Worm (Caenorhabditis elegans) whole organism, late embryonic: ENCODE data around the gene C07H6.2.
A peak's percentile ranks its signal among the peaks of the same experiment; 100 is the strongest.

Source experiments
- C08G9.2 ChIP-seq: sonication (generic microtip); optimal IDR thresholded peaks from 2 replicates; lab custom pipeline; 2016; ENCODE audit warnings: mild to moderate bottlenecking, missing genetic modification characterization, moderate library complexity, missing compliant biosample characterization
- C38D4.7 ChIP-seq: fragments of 200-800 bp; sonication (Bioruptor generic); optimal IDR thresholded peaks from 2 replicates; lab custom pipeline; 2018; ENCODE audit warnings: mild to moderate bottlenecking, missing genetic modification characterization, moderate library complexity, missing compliant biosample characterization
- F13H6.1 ChIP-seq: sonication (generic microtip); optimal IDR thresholded peaks from 2 replicates; lab custom pipeline; 2016; ENCODE audit warnings: missing genetic modification characterization, missing compliant biosample characterization
- K02D7.2 ChIP-seq: sonication (generic microtip); optimal IDR thresholded peaks from 2 replicates; lab custom pipeline; 2017; ENCODE audit warnings: mild to moderate bottlenecking, missing genetic modification characterization, missing compliant biosample characterization
- K09A11.1 ChIP-seq: sonication (generic microtip); optimal IDR thresholded peaks from 2 replicates; lab custom pipeline; 2017; ENCODE audit warnings: antibody characterized with exemption, mild to moderate bottlenecking, missing genetic modification characterization, missing compliant biosample characterization; ENCODE audit not compliant: insufficient read depth
- Y22D7AL.16 ChIP-seq: sonication (generic microtip); optimal IDR thresholded peaks from 2 replicates; lab custom pipeline; 2016; ENCODE audit warnings: missing genetic modification characterization, missing compliant biosample characterization
- ceh-18 ChIP-seq: sonication (generic microtip); optimal IDR thresholded peaks from 2 replicates; lab custom pipeline; 2016; ENCODE audit warnings: missing genetic modification characterization, missing compliant biosample characterization
- ceh-19 ChIP-seq: fragments of 200-800 bp; sonication (Bioruptor generic); optimal IDR thresholded peaks from 2 replicates; lab custom pipeline; 2018; ENCODE audit warnings: mild to moderate bottlenecking, missing genetic modification characterization, missing compliant biosample characterization
- ceh-2 ChIP-seq: sonication (generic microtip); optimal IDR thresholded peaks from 2 replicates; lab custom pipeline; 2016; ENCODE audit warnings: missing genotype, missing genetic modification characterization, missing compliant biosample characterization
- ceh-22 ChIP-seq: sonication (generic microtip); optimal IDR thresholded peaks from 2 replicates; lab custom pipeline; 2017; ENCODE audit warnings: missing biosample characterization, missing genetic modification characterization
- ceh-31 ChIP-seq: sonication (generic microtip); optimal IDR thresholded peaks from 2 replicates; lab custom pipeline; 2016; ENCODE audit warnings: missing genetic modification characterization, missing compliant biosample characterization
- ceh-45 ChIP-seq: fragments of 200-800 bp; sonication (Bioruptor generic); IDR thresholded peaks from 2 replicates; pipeline ENCODE4 v1.3.6; 2022; ENCODE audit warnings: missing genetic modification reagents, missing genetic modification characterization, missing compliant biosample characterization
- ceh-48 ChIP-seq: sonication (generic microtip); optimal IDR thresholded peaks from 2 replicates; lab custom pipeline; 2016; ENCODE audit warnings: missing genetic modification characterization, inconsistent platforms, missing compliant biosample characterization
- che-1 ChIP-seq: sonication (generic microtip); optimal IDR thresholded peaks from 2 replicates; lab custom pipeline; 2016; ENCODE audit warnings: mild to moderate bottlenecking, missing genetic modification characterization, missing compliant biosample characterization
- elt-2 ChIP-seq: sonication (generic microtip); optimal IDR thresholded peaks from 2 replicates; lab custom pipeline; 2016; ENCODE audit warnings: missing genetic modification reagents, missing genetic modification characterization, missing compliant biosample characterization
- elt-4 ChIP-seq: sonication (generic microtip); optimal IDR thresholded peaks from 2 replicates; lab custom pipeline; 2016; ENCODE audit warnings: missing genetic modification characterization, missing compliant biosample characterization
- fax-1 ChIP-seq: sonication (generic microtip); optimal IDR thresholded peaks from 2 replicates; lab custom pipeline; 2016; ENCODE audit warnings: missing genotype, missing genetic modification characterization, missing compliant biosample characterization
- gmeb-2 ChIP-seq: sonication (generic microtip); optimal IDR thresholded peaks from 2 replicates; lab custom pipeline; 2016; ENCODE audit warnings: missing genetic modification characterization, inconsistent platforms, missing compliant biosample characterization
- hlh-15 ChIP-seq: sonication (generic microtip); optimal IDR thresholded peaks from 2 replicates; lab custom pipeline; 2016; ENCODE audit warnings: missing genetic modification characterization, missing compliant biosample characterization
- hlh-6 ChIP-seq: sonication (generic microtip); optimal IDR thresholded peaks from 2 replicates; lab custom pipeline; 2016; ENCODE audit warnings: missing genotype, missing genetic modification characterization, missing compliant biosample characterization
- hlh-8 ChIP-seq: sonication (generic microtip); optimal IDR thresholded peaks from 2 replicates; lab custom pipeline; 2016; ENCODE audit warnings: missing genotype, missing genetic modification characterization, missing compliant biosample characterization
- lin-11 ChIP-seq: fragments of 200-800 bp; sonication (Bioruptor generic); optimal IDR thresholded peaks from 2 replicates; lab custom pipeline; 2018; ENCODE audit warnings: mild to moderate bottlenecking, missing genetic modification characterization, missing compliant biosample characterization
- nfya-1 ChIP-seq: sonication (generic microtip); optimal IDR thresholded peaks from 2 replicates; lab custom pipeline; 2017; ENCODE audit warnings: missing genetic modification characterization, mild to moderate bottlenecking, missing compliant biosample characterization, antibody characterized with exemption, moderate library complexity
- nhr-232 ChIP-seq: sonication (generic microtip); optimal IDR thresholded peaks from 2 replicates; lab custom pipeline; 2016; ENCODE audit warnings: missing genetic modification characterization, missing compliant biosample characterization
- npax-4 ChIP-seq: sonication (generic microtip); optimal IDR thresholded peaks from 2 replicates; lab custom pipeline; 2016; ENCODE audit warnings: missing genetic modification characterization, missing compliant biosample characterization
- odd-2 ChIP-seq: sonication (generic microtip); optimal IDR thresholded peaks from 2 replicates; lab custom pipeline; 2017; ENCODE audit warnings: antibody characterized with exemption, mild to moderate bottlenecking, missing genetic modification characterization, missing compliant biosample characterization
- pat-9 ChIP-seq: fragments of 200-800 bp; sonication (Bioruptor generic); optimal IDR thresholded peaks from 2 replicates; lab custom pipeline; 2018; ENCODE audit warnings: mild to moderate bottlenecking, missing genetic modification characterization, moderate library complexity, missing compliant biosample characterization
- pqm-1 ChIP-seq: sonication (generic microtip); optimal IDR thresholded peaks from 2 replicates; lab custom pipeline; 2016; ENCODE audit warnings: missing genetic modification characterization, missing compliant biosample characterization
- pros-1 ChIP-seq: fragments of 150-350 bp; optimal IDR thresholded peaks from 2 replicates; lab custom pipeline; 2014; ENCODE audit warnings: missing biosample characterization, missing genetic modification reagents, missing genetic modification characterization
- rnt-1 ChIP-seq: sonication (generic microtip); optimal IDR thresholded peaks from 2 replicates; lab custom pipeline; 2016; ENCODE audit warnings: missing genetic modification characterization, missing compliant biosample characterization
- sdc-2 ChIP-seq: sonication (generic microtip); optimal IDR thresholded peaks from 2 replicates; lab custom pipeline; 2016; ENCODE audit warnings: missing genotype, missing genetic modification characterization, missing compliant biosample characterization
- syd-9 ChIP-seq: sonication (generic microtip); optimal IDR thresholded peaks from 2 replicates; lab custom pipeline; 2016; ENCODE audit warnings: mild to moderate bottlenecking, missing genetic modification characterization, moderate library complexity, missing compliant biosample characterization
- tbx-2 ChIP-seq: sonication (generic microtip); optimal IDR thresholded peaks from 2 replicates; lab custom pipeline; 2016; ENCODE audit warnings: missing genetic modification characterization, missing compliant biosample characterization
- tbx-7 ChIP-seq: sonication (generic microtip); optimal IDR thresholded peaks from 2 replicates; lab custom pipeline; 2016; ENCODE audit warnings: missing genotype, missing genetic modification characterization, missing compliant biosample characterization
- unc-3 ChIP-seq, 2 experiments: fragments of 200-800 bp in 1 of 2; sonication (Bioruptor generic) in 1 of 2; sonication (generic microtip) in 1 of 2; conservative IDR thresholded peaks in 1 of 2; optimal IDR thresholded peaks in 1 of 2; 2 replicates each; pipeline versions ENCODE4 v1.3.6 to Lab custom; 2016 to 2022; ENCODE audit warnings: missing compliant biosample characterization in 2 of 2, missing genetic modification characterization in 2 of 2, missing genetic modification reagents in 1 of 2
- ztf-16 ChIP-seq: sonication (generic microtip); optimal IDR thresholded peaks from 2 replicates; lab custom pipeline; 2017; ENCODE audit warnings: missing genetic modification characterization, missing compliant biosample characterization

Gene C07H6.2

ce11 chrIII:7520672-7521071, at the start of gene C07H6.2, which contains the start of gene cux-7 (continued):
- TF ChIP-seq ceh-22 (no peak), F13H6.1 (tag; lab: Kevin White, UChicago) (peak; percentile 94), lin-11 (tag; lab: Kevin White, UChicago) (no peak), hlh-8 (peak; percentile 94), Y22D7AL.16 (peak; percentile 27), odd-2 (tag; lab: Kevin White, UChicago) (no peak), elt-2 (tag; lab: Kevin White, UChicago) (peak; percentile 90), ceh-2 (tag; lab: Kevin White, UChicago) (peak; percentile 99), npax-4 (tag; lab: Kevin White, UChicago) (no peak), K09A11.1 (tag; lab: Kevin White, UChicago) (no peak), gmeb-2 (tag; lab: Kevin White, UChicago) (peak; percentile 3), ceh-31 (tag; lab: Kevin White, UChicago) (peak; percentile 99), nhr-232 (tag; lab: Kevin White, UChicago) (no peak), ceh-45 (GFP tag; lab: Robert Waterston, UW) (no peak), sdc-2 (tag; lab: Kevin White, UChicago) (peak; percentile 55), pat-9 (no peak)

ce11 chrIII:7478932-7479331, 41.9 kb upstream of the C07H6.2 start:
- no peak for TF ChIP-seq ceh-19 (GFP tag; lab: Kevin White, UChicago)
- no peak for TF ChIP-seq fax-1 (tag; lab: Kevin White, UChicago)
- no peak for TF ChIP-seq hlh-15 (tag; lab: Kevin White, UChicago)
- no peak for TF ChIP-seq tbx-7 (tag; lab: Kevin White, UChicago)
- no peak for TF ChIP-seq unc-3 (GFP tag; conservative IDR thresholded peaks at IDR 0.05; lab: Robert Waterston, UW)
- no peak for TF ChIP-seq unc-3 (tag; optimal IDR thresholded peaks at IDR 0.05; lab: Kevin White, UChicago)
- no peak for TF ChIP-seq elt-2 (tag; lab: Kevin White, UChicago)
- no peak for TF ChIP-seq ceh-45 (GFP tag; lab: Robert Waterston, UW)
- TF ChIP-seq, all 69 proteins: peak for 0

DNA sequence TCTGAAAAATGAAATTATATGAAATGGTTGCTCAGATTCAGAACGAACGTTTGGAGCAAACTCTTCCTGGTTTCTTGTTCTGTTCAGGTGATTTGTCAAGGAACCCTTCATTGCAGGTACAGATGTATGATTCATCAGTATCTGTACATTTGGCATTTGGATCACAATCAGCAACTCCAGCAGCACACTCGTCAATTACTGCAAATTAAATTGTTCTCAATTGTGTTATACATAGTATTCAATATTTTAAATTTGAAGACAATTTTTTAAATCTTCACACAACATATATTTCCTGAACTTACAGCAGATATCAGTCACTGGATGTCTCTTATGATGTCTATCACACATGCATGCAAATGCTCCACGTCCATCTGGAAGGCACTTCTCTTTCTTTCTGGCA, 36.0 kb upstream of the C07H6.2 start:
- TF ChIP-seq ceh-18 (tag; lab: Kevin White, UChicago) (no peak), hlh-6 (tag; lab: Kevin White, UChicago) (no peak), K02D7.2 (no peak), ztf-16 (no peak), elt-4 (no peak), tbx-7 (tag; lab: Kevin White, UChicago) (no peak), C38D4.7 (GFP tag; lab: Kevin White, UChicago) (no peak), rnt-1 (tag; lab: Kevin White, UChicago) (no peak), hlh-15 (tag; lab: Kevin White, UChicago) (no peak), ceh-48 (tag; lab: Kevin White, UChicago) (no peak)
- TF ChIP-seq, all 69 proteins: peak for 0

DNA sequence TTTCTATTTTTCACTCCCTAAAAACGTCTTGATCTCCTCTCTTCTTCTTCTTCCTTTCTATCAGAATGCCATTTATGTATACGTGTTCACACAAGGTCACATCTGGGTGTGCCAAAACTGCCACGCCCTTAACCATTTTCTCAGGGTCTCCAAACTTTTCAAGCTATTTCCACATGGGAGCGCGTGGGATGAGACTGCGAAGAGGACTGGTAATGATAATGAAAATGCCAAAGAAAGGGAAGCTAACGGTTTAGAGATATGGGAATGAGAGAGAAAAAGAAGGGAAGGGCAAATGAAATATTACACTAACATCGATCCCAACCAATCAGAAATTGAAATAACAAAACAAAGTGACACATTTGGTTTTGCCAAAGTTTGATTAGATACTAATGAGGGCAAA, 32.5 kb upstream of the C07H6.2 start:
- TF ChIP-seq hlh-8 = no peak
- TF ChIP-seq C08G9.2 (tag; lab: Kevin White, UChicago) = no peak
- TF ChIP-seq tbx-2 (tag; lab: Kevin White, UChicago) = no peak
- no peak for TF ChIP-seq pros-1
- TF ChIP-seq che-1 = no peak
- no peak for TF ChIP-seq syd-9 (tag; lab: Kevin White, UChicago)
- no peak for TF ChIP-seq npax-4 (tag; lab: Kevin White, UChicago)

- TF ChIP-seq hlh-8 = no peak
- no peak for TF ChIP-seq syd-9 (tag; lab: Kevin White, UChicago)
- peak; percentile 18 for TF ChIP-seq nfya-1 (tag; lab: Kevin White, UChicago)
- TF ChIP-seq pqm-1 (tag; lab: Kevin White, UChicago) = no peak
- TF ChIP-seq pros-1 = no peak
These were observed 31.7 kb upstream of the C07H6.2 start, which contains the start of gene mup-4 for ce11 chrIII:7489055-7489534. TSS of gene mup-4 (minus strand) at chrIII:7489105.
